Worm (Caenorhabditis elegans): ENCODE data around the gene Y116A8C.30.

The Y116A8C.30 gene

ce11 chrIV:17125967-17126366, 22.5 kb upstream of the Y116A8C.30 start:
- TF ChIP-seq Y56A3A.18 (GFP tag; IDR thresholded peaks at IDR 0.05), result no peak
- no peak for TF ChIP-seq ccch-3 (GFP tag; optimal IDR thresholded peaks at IDR 0.05)
- TF ChIP-seq nfya-1 (tag; optimal IDR thresholded peaks at IDR 0.05; ENCODE audit: borderline replicate concordance, insufficient read depth), result no peak
- no peak for TF ChIP-seq lag-1 (GFP tag; IDR thresholded peaks at IDR 0.05)
- TF ChIP-seq ceh-58 (GFP tag; IDR thresholded peaks at IDR 0.05), result no peak
- TF ChIP-seq bed-2 (GFP tag; IDR thresholded peaks at IDR 0.05), result no peak
- TF ChIP-seq gei-17 (GFP tag; optimal IDR thresholded peaks at IDR 0.05), result no peak
- TF ChIP-seq lin-26 (GFP tag; IDR thresholded peaks at IDR 0.05), result no peak
- TF ChIP-seq efl-1 (GFP tag; optimal IDR thresholded peaks at IDR 0.05), result peak; percentile 68
- no peak for TF ChIP-seq rec-8 (tag; optimal IDR thresholded peaks at IDR 0.05)
- TF ChIP-seq mel-28 (tag; optimal IDR thresholded peaks at IDR 0.05; ENCODE audit: borderline replicate concordance), result no peak
- TF ChIP-seq attf-6 (GFP tag; IDR thresholded peaks at IDR 0.05), result peak; percentile 78; the same call in 1 of the 2 replicates
- TF ChIP-seq die-1 (tag; optimal IDR thresholded peaks at IDR 0.05), result no peak
- no peak for TF ChIP-seq F10E7.11 (tag; optimal IDR thresholded peaks at IDR 0.05)
- TF ChIP-seq ztf-25 (GFP tag; IDR thresholded peaks at IDR 0.05), result no peak
- no peak for TF ChIP-seq aptf-3 (GFP tag; IDR thresholded peaks at IDR 0.05)
- no peak for TF ChIP-seq sea-2 (GFP tag; IDR thresholded peaks at IDR 0.05)
- peak; percentile 25 for TF ChIP-seq tbp1 (GFP tag; optimal IDR thresholded peaks at IDR 0.05)
- no peak for TF ChIP-seq ztf-18 (tag; optimal IDR thresholded peaks at IDR 0.05)
- no peak for TF ChIP-seq lir-1 (GFP tag; conservative IDR thresholded peaks at IDR 0.05)
- TF ChIP-seq C06A6.2 (GFP tag; conservative IDR thresholded peaks at IDR 0.05), result no peak
- TF ChIP-seq nhr-90 (tag; optimal IDR thresholded peaks at IDR 0.05), result no peak
- TF ChIP-seq F22D6.2 (tag; optimal IDR thresholded peaks at IDR 0.05), result no peak
- peak; percentile 59; the same call in 1 of the 2 replicates for TF ChIP-seq D2030.7 (GFP tag; IDR thresholded peaks at IDR 0.05)
- no peak for TF ChIP-seq Y95B8A.8 (GFP tag; IDR thresholded peaks at IDR 0.05)
- no peak for TF ChIP-seq snpc-4 (GFP tag; optimal IDR thresholded peaks at IDR 0.05)
- peak in 2 of 4 experiments; percentile 46 to 79 for TF ChIP-seq snpc-4 (tag; optimal IDR thresholded peaks at IDR 0.05)
- TF ChIP-seq ztf-22 (GFP tag; optimal IDR thresholded peaks at IDR 0.05), result no peak
- no peak for TF ChIP-seq ceh-100 (GFP tag; IDR thresholded peaks at IDR 0.05)
- no peak for TF ChIP-seq F23B12.7 (tag; optimal IDR thresholded peaks at IDR 0.05; ENCODE audit: insufficient read depth)
- 0 out of 2 replicates have a peak, but pooled peaks have one; percentile 12 for TF ChIP-seq B0336.3 (GFP tag; IDR thresholded peaks at IDR 0.05)
- TF ChIP-seq ceh-91 (GFP tag; IDR thresholded peaks at IDR 0.05), result no peak
- no peak for TF ChIP-seq him-1 (tag; optimal IDR thresholded peaks at IDR 0.05)
- TF ChIP-seq let-526 (GFP tag; IDR thresholded peaks at IDR 0.05), result no peak
- no peak for TF ChIP-seq K12H6.12 (tag; optimal IDR thresholded peaks at IDR 0.05)
- no peak for TF ChIP-seq rcor-1 (GFP tag; IDR thresholded peaks at IDR 0.05)
- no peak for TF ChIP-seq attf-5 (GFP tag; optimal IDR thresholded peaks at IDR 0.05)
- TF ChIP-seq zim-3 (tag; optimal IDR thresholded peaks at IDR 0.05), result no peak
- TF ChIP-seq hmg-1.2 (GFP tag; IDR thresholded peaks at IDR 0.05), result no peak
- no peak for TF ChIP-seq tbx-9 (tag; optimal IDR thresholded peaks at IDR 0.05; ENCODE audit: borderline replicate concordance)
- TF ChIP-seq ztf-3 (GFP tag; optimal IDR thresholded peaks at IDR 0.05), result no peak
- TF ChIP-seq madf-6 (GFP tag; IDR thresholded peaks at IDR 0.05), result peak; percentile 74
- TF ChIP-seq Y79H2A.3 (GFP tag; conservative IDR thresholded peaks at IDR 0.05), result 0 out of 2 replicates have a peak, but pooled peaks have one; percentile 46
- TF ChIP-seq nfya-2 (GFP tag; IDR thresholded peaks at IDR 0.05), result no peak
- peak; percentile 56 for TF ChIP-seq xnd-1 (tag; optimal IDR thresholded peaks at IDR 0.05)
- TF ChIP-seq cebp-1 (GFP tag; IDR thresholded peaks at IDR 0.05), result no peak
- TF ChIP-seq cebp-1 (tag; optimal IDR thresholded peaks at IDR 0.05), result no peak
- no peak for TF ChIP-seq ztf-6 (GFP tag; IDR thresholded peaks at IDR 0.05)
- TF ChIP-seq zfh-2 (GFP tag; conservative IDR thresholded peaks at IDR 0.05), result no peak
- TF ChIP-seq ceh-40 (GFP tag; IDR thresholded peaks at IDR 0.05), result no peak
